Fruit fly (Drosophila melanogaster): ENCODE results near the gene rept.

DNA sequence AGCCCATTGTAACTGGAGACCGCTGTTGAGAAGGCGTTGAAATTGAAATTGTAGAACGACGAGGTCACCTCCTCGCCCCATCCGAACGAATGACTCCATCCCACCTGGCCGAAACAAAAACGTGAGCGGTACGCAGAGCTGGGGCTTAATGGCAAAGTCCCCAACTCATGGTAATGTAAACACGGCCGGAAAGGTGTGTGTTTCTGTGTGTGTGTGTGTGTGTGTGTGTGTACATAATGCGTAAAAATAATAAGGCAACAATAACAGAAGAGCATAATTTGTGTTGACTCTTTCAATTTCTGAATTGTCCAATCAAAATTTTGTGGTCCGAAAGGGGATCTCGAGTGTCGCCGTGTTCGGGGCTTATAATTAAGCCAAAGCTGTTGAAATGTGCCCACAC is 33.7 kb upstream of the rept start:
- no peak for TF ChIP-seq CG11294 (GFP tag; IDR thresholded peaks at IDR 0.05)
- peak; percentile 16 for TF ChIP-seq CG8319 (GFP tag; optimal IDR thresholded peaks at IDR 0.05)
- no peak for TF ChIP-seq eg (GFP tag; IDR thresholded peaks at IDR 0.05)
- TF ChIP-seq Lpt (GFP tag; optimal IDR thresholded peaks at IDR 0.05) = no peak
- no peak for TF ChIP-seq Hr39 (GFP tag; optimal IDR thresholded peaks at IDR 0.05)
- TF ChIP-seq Sox102F (GFP tag; optimal IDR thresholded peaks at IDR 0.05) = no peak
- TF ChIP-seq CG3032 (tag; optimal IDR thresholded peaks at IDR 0.05) = no peak
- TF ChIP-seq Blimp-1 (GFP tag; optimal IDR thresholded peaks at IDR 0.05) = no peak
- TF ChIP-seq CG10631 (GFP tag; optimal IDR thresholded peaks at IDR 0.05) = no peak
- no peak for TF ChIP-seq CG6276 (GFP tag; optimal IDR thresholded peaks at IDR 0.05)
- no peak for TF ChIP-seq OdsH (GFP tag; optimal IDR thresholded peaks at IDR 0.05)
- TF ChIP-seq salr (GFP tag; optimal IDR thresholded peaks at IDR 0.05) = no peak
- TF ChIP-seq CG6854 (GFP tag; optimal IDR thresholded peaks at IDR 0.05) = no peak
- TF ChIP-seq Met (GFP tag; optimal IDR thresholded peaks at IDR 0.05) = no peak

Data from whole organism, prepupa.